Fruit fly (Drosophila melanogaster) whole organism, prepupa: ENCODE results near the gene Rbf2.

Source experiments
- CG10631 ChIP-seq: fragments of 200-800 bp; sonication (Bioruptor generic); optimal IDR thresholded peaks from 2 replicates; lab custom pipeline; 2016; ENCODE audit warnings: missing biosample characterization, missing genetic modification characterization
- CG10669 ChIP-seq: fragments of 200-800 bp; sonication (Bioruptor generic); optimal IDR thresholded peaks from 3 replicates; lab custom pipeline; 2018; ENCODE audit warnings: missing biosample characterization, mild to moderate bottlenecking, missing genetic modification characterization, moderate library complexity
- CG11294 ChIP-seq: fragments of 200-800 bp; sonication (Bioruptor generic); IDR thresholded peaks from 2 replicates; pipeline ENCODE4 v1.3.6; 2022; ENCODE audit warnings: missing biosample characterization, missing genetic modification characterization
- CG11762 ChIP-seq: fragments of 200-800 bp; sonication (Bioruptor generic); optimal IDR thresholded peaks from 3 replicates; lab custom pipeline; 2016; ENCODE audit warnings: missing biosample characterization, missing genetic modification characterization; ENCODE audit not compliant: insufficient read depth
- CG15336 ChIP-seq: fragments of 200-800 bp; sonication (Bioruptor generic); IDR thresholded peaks from 2 replicates; pipeline ENCODE4 v1.3.6; 2022; ENCODE audit warnings: missing biosample characterization, missing genetic modification characterization
- CG1621 ChIP-seq: fragments of 200-800 bp; sonication (Bioruptor generic); optimal IDR thresholded peaks from 3 replicates; lab custom pipeline; 2018; ENCODE audit warnings: missing biosample characterization, mild to moderate bottlenecking, missing genetic modification characterization
- CG3032 ChIP-seq: fragments of 200-800 bp; optimal IDR thresholded peaks from 2 replicates; lab custom pipeline; 2019; ENCODE audit warnings: missing biosample characterization, mild to moderate bottlenecking, missing genetic modification characterization, moderate library complexity
- CG31627 ChIP-seq: fragments of 200-800 bp; sonication (Bioruptor generic); optimal IDR thresholded peaks from 3 replicates; lab custom pipeline; 2016; ENCODE audit warnings: missing biosample characterization, missing genetic modification characterization
- CG32006 ChIP-seq: fragments of 200-800 bp; sonication (Bioruptor generic); optimal IDR thresholded peaks from 3 replicates; lab custom pipeline; 2017; ENCODE audit warnings: missing biosample characterization, mild to moderate bottlenecking, missing genetic modification characterization
- CG34406 ChIP-seq: fragments of 200-800 bp; sonication (Bioruptor generic); optimal IDR thresholded peaks from 3 replicates; lab custom pipeline; 2016; ENCODE audit warnings: missing biosample characterization, missing genetic modification characterization
- CG3919 ChIP-seq: fragments of 200-800 bp; sonication (Bioruptor generic); optimal IDR thresholded peaks from 3 replicates; lab custom pipeline; 2016; ENCODE audit warnings: missing biosample characterization, missing genetic modification characterization
- CG6276 ChIP-seq: fragments of 200-800 bp; sonication (Bioruptor generic); optimal IDR thresholded peaks from 2 replicates; lab custom pipeline; 2017; ENCODE audit warnings: missing biosample characterization, mild to moderate bottlenecking, missing genetic modification characterization
- CG6792 ChIP-seq: fragments of 200-800 bp; sonication (Bioruptor generic); optimal IDR thresholded peaks from 3 replicates; lab custom pipeline; 2016; ENCODE audit warnings: missing biosample characterization, missing genetic modification characterization
- CG6808 ChIP-seq: fragments of 200-800 bp; sonication (Bioruptor generic); optimal IDR thresholded peaks from 3 replicates; lab custom pipeline; 2017; ENCODE audit warnings: missing biosample characterization, missing genetic modification characterization, mild to moderate bottlenecking, moderate library complexity, missing genetic modification reagents
- CG7368 ChIP-seq: fragments of 200-800 bp; sonication (Bioruptor generic); optimal IDR thresholded peaks from 3 replicates; lab custom pipeline; 2016; ENCODE audit warnings: missing biosample characterization, missing genetic modification characterization
- CG8119 ChIP-seq: fragments of 200-800 bp; sonication (Bioruptor generic); IDR thresholded peaks from 3 replicates; pipeline ENCODE4 v1.3.6; 2022; ENCODE audit warnings: missing biosample characterization, missing genetic modification characterization
- CG8319 ChIP-seq: fragments of 200-800 bp; sonication (Bioruptor generic); optimal IDR thresholded peaks from 3 replicates; lab custom pipeline; 2016; ENCODE audit warnings: missing biosample characterization, missing genetic modification characterization
- CG9139 ChIP-seq: fragments of 200-800 bp; sonication (Bioruptor generic); optimal IDR thresholded peaks from 3 replicates; lab custom pipeline; 2017; ENCODE audit warnings: missing biosample characterization, mild to moderate bottlenecking, missing genetic modification characterization
- Eip75B ChIP-seq: fragments of 200-800 bp; sonication (Bioruptor generic); optimal IDR thresholded peaks from 3 replicates; lab custom pipeline; 2016; ENCODE audit warnings: missing biosample characterization, missing genetic modification characterization
- Eip78C ChIP-seq: fragments of 200-800 bp; sonication (Bioruptor generic); peaks from one replicate; lab custom pipeline; 2016; ENCODE audit warnings: missing biosample characterization, missing genetic modification characterization
- Ets21C ChIP-seq: fragments of 200-800 bp; sonication (Bioruptor generic); optimal IDR thresholded peaks from 3 replicates; lab custom pipeline; 2016; ENCODE audit warnings: missing biosample characterization, missing genetic modification characterization
- Ets96B ChIP-seq: fragments of 200-800 bp; optimal IDR thresholded peaks from 2 replicates; lab custom pipeline; 2019; ENCODE audit warnings: missing biosample characterization, mild to moderate bottlenecking, missing genetic modification characterization, moderate library complexity
- Hr38 ChIP-seq: sonication (Bioruptor generic); optimal IDR thresholded peaks from 2 replicates; lab custom pipeline; 2016; ENCODE audit warnings: missing biosample characterization, missing genetic modification characterization
- Hr39 ChIP-seq: fragments of 200-800 bp; sonication (Bioruptor generic); optimal IDR thresholded peaks from 2 replicates; lab custom pipeline; 2016; ENCODE audit warnings: missing biosample characterization, missing genetic modification characterization
- Hr4 ChIP-seq: fragments of 200-800 bp; sonication (Bioruptor generic); optimal IDR thresholded peaks from 3 replicates; lab custom pipeline; 2016; ENCODE audit warnings: missing biosample characterization, missing genetic modification characterization
- OdsH ChIP-seq: fragments of 200-800 bp; sonication (Bioruptor generic); optimal IDR thresholded peaks from 3 replicates; lab custom pipeline; 2016; ENCODE audit warnings: missing biosample characterization, missing genetic modification characterization
- Sox14 ChIP-seq: fragments of 200-800 bp; sonication (Bioruptor generic); optimal IDR thresholded peaks from 3 replicates; lab custom pipeline; 2016; ENCODE audit warnings: missing biosample characterization, missing genetic modification characterization
- Sox15 ChIP-seq: fragments of 200-800 bp; sonication (Bioruptor generic); optimal IDR thresholded peaks from 3 replicates; lab custom pipeline; 2016; ENCODE audit warnings: missing biosample characterization, missing genetic modification characterization
- achi ChIP-seq: fragments of 200-800 bp; sonication (Bioruptor generic); optimal IDR thresholded peaks from 3 replicates; lab custom pipeline; 2016; ENCODE audit warnings: missing biosample characterization, missing genetic modification characterization
- acj6 ChIP-seq: fragments of 200-800 bp; sonication (Bioruptor generic); optimal IDR thresholded peaks from 3 replicates; lab custom pipeline; 2016; ENCODE audit warnings: missing biosample characterization, missing genetic modification characterization
- cyc ChIP-seq: fragments of 200-800 bp; sonication (Bioruptor generic); optimal IDR thresholded peaks from 3 replicates; lab custom pipeline; 2016; ENCODE audit warnings: missing biosample characterization, missing genetic modification characterization
- dac ChIP-seq: fragments of 200-800 bp; sonication (Bioruptor generic); optimal IDR thresholded peaks from 2 replicates; lab custom pipeline; 2017; ENCODE audit warnings: missing biosample characterization, mild to moderate bottlenecking, missing genetic modification characterization
- esn ChIP-seq: fragments of 200-800 bp; sonication (Bioruptor generic); optimal IDR thresholded peaks from 2 replicates; lab custom pipeline; 2016; ENCODE audit warnings: missing biosample characterization, mild to moderate bottlenecking, missing genetic modification characterization, moderate library complexity
- fd85E ChIP-seq: fragments of 200-800 bp; sonication (Bioruptor generic); optimal IDR thresholded peaks from 3 replicates; lab custom pipeline; 2016; ENCODE audit warnings: missing biosample characterization, missing genetic modification characterization
- fkh ChIP-seq: fragments of 200-800 bp; sonication (Bioruptor generic); optimal IDR thresholded peaks from 3 replicates; lab custom pipeline; 2017; ENCODE audit warnings: missing biosample characterization, mild to moderate bottlenecking, missing genetic modification characterization, moderate library complexity
- net ChIP-seq: fragments of 200-800 bp; sonication (Bioruptor generic); optimal IDR thresholded peaks from 3 replicates; lab custom pipeline; 2016; ENCODE audit warnings: missing biosample characterization, missing genetic modification characterization
- pdm3 ChIP-seq: fragments of 200-800 bp; sonication (Bioruptor generic); optimal IDR thresholded peaks from 3 replicates; lab custom pipeline; 2016; ENCODE audit warnings: missing biosample characterization, missing genetic modification characterization
- svp ChIP-seq: fragments of 200-800 bp; sonication (Bioruptor generic); peaks from one replicate; lab custom pipeline; 2016; ENCODE audit warnings: missing biosample characterization, missing genetic modification characterization
- topi ChIP-seq: fragments of 200-800 bp; sonication (Bioruptor generic); optimal IDR thresholded peaks from 3 replicates; lab custom pipeline; 2016; ENCODE audit warnings: missing biosample characterization, missing genetic modification characterization
- vri ChIP-seq: fragments of 200-800 bp; sonication (Bioruptor generic); optimal IDR thresholded peaks from 3 replicates; lab custom pipeline; 2016; ENCODE audit warnings: missing biosample characterization, mild to moderate bottlenecking, missing genetic modification characterization

The Rbf2 gene

dm6 chr3R:15993815-15994572 is 28.7 kb downstream of the Rbf2 start (continued):
- TF ChIP-seq CG10631 (GFP tag; lab: Kevin White, UChicago) = no peak
- no peak for TF ChIP-seq CG11762
- TF ChIP-seq Hr38 (GFP tag; lab: Kevin White, UChicago) = no peak
- no peak for TF ChIP-seq CG9139 (GFP tag; lab: Kevin White, UChicago)
- no peak for TF ChIP-seq CG34406 (GFP tag; lab: Kevin White, UChicago)
- no peak for TF ChIP-seq acj6
- no peak for TF ChIP-seq dac (GFP tag; lab: Kevin White, UChicago)
- TF ChIP-seq CG6808 (GFP tag; lab: Kevin White, UChicago) = no peak
- TF ChIP-seq Eip78C (GFP tag; lab: Kevin White, UChicago) = no peak
- no peak for TF ChIP-seq CG7368 (GFP tag; lab: Kevin White, UChicago)
- TF ChIP-seq fkh (GFP tag; lab: Kevin White, UChicago) = no peak
- TF ChIP-seq Ets96B = no peak
- TF ChIP-seq fd85E (GFP tag; lab: Kevin White, UChicago) = no peak
- no peak for TF ChIP-seq CG10669
- TF ChIP-seq OdsH (GFP tag; lab: Kevin White, UChicago) = no peak
- no peak for TF ChIP-seq Sox14 (GFP tag; lab: Kevin White, UChicago)
- no peak for TF ChIP-seq Sox15 (GFP tag; lab: Kevin White, UChicago)
- TF ChIP-seq, all 60 proteins: peak for 6

DNA sequence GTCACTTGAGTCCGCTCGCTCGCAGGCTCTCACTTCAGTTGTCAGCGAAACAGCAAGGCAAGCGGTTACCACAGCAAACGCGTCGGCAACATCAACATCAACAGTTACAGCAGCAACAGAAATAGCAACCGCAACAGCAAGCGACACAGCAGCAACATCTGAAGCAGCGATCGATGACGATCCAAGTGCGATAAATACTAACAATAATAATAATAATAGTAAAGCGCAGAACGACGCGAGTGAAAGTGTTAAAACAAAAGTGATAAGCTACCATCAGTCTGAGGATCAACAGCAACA is 29.3 kb downstream of the Rbf2 start:
- TF ChIP-seq Eip78C (GFP tag; lab: Kevin White, UChicago) = peak; percentile 15
- no peak for TF ChIP-seq Ets21C (GFP tag; lab: Kevin White, UChicago)
- no peak for TF ChIP-seq CG6808 (GFP tag; lab: Kevin White, UChicago)
- no peak for TF ChIP-seq CG32006 (GFP tag; lab: Kevin White, UChicago)
- no peak for TF ChIP-seq CG11294 (GFP tag; lab: Robert Waterston, UW)
- no peak for TF ChIP-seq Eip75B (GFP tag; lab: Kevin White, UChicago)
- no peak for TF ChIP-seq CG15336 (GFP tag; lab: Robert Waterston, UW)
- no peak for TF ChIP-seq CG8119 (GFP tag; lab: Robert Waterston, UW)
- no peak for TF ChIP-seq CG7368 (GFP tag; lab: Kevin White, UChicago)
- TF ChIP-seq CG3919 (GFP tag; lab: Kevin White, UChicago) = peak; percentile 2
- TF ChIP-seq CG6276 (GFP tag; lab: Kevin White, UChicago) = no peak
- TF ChIP-seq CG1621 (tag; lab: Kevin White, UChicago) = no peak
- TF ChIP-seq CG10631 (GFP tag; lab: Kevin White, UChicago) = no peak
- no peak for TF ChIP-seq topi (GFP tag; lab: Kevin White, UChicago)
- TF ChIP-seq, all 60 proteins: peak for 2

- TF ChIP-seq OdsH (GFP tag; lab: Kevin White, UChicago) (no peak), Eip75B (GFP tag; lab: Kevin White, UChicago) (no peak), Hr39 (GFP tag; lab: Kevin White, UChicago) (no peak), CG9139 (GFP tag; lab: Kevin White, UChicago) (no peak), net (GFP tag; lab: Kevin White, UChicago) (no peak), CG11294 (GFP tag; lab: Robert Waterston, UW) (no peak), Hr4 (GFP tag; lab: Kevin White, UChicago) (no peak), fd85E (GFP tag; lab: Kevin White, UChicago) (no peak), CG31627 (no peak), CG8319 (no peak)
Measured at dm6 chr3R:15998972-15999721, 33.9 kb downstream of the Rbf2 start.

- TF ChIP-seq cyc (GFP tag; lab: Kevin White, UChicago) (no peak), fkh (GFP tag; lab: Kevin White, UChicago) (peak; percentile 84), esn (GFP tag; lab: Kevin White, UChicago) (peak; percentile 25), Ets21C (GFP tag; lab: Kevin White, UChicago) (no peak), CG10631 (GFP tag; lab: Kevin White, UChicago) (no peak), achi (GFP tag; lab: Kevin White, UChicago) (peak; percentile 63), Eip78C (GFP tag; lab: Kevin White, UChicago) (peak; percentile 78), pdm3 (GFP tag; lab: Kevin White, UChicago) (no peak), CG3032 (tag; lab: Kevin White, UChicago) (peak; percentile 0), CG7368 (GFP tag; lab: Kevin White, UChicago) (no peak), CG6792 (GFP tag; lab: Kevin White, UChicago) (no peak), vri (GFP tag; lab: Kevin White, UChicago) (peak; percentile 3), svp (GFP tag; lab: Kevin White, UChicago) (peak; percentile 22)
Measured at dm6 chr3R:16004015-16004414, 38.8 kb downstream of the Rbf2 start.
